Fruit fly (Drosophila melanogaster): ENCODE data around the gene CG34456.

Gene CG34456

dm6 chr3L:9338510-9338909, 23.4 kb upstream of the CG34456 start, which contains the start of gene PGRP-LC:
Gene PGRP-LC, plus strand, starts transcription at chr3L:9338810.
- TF ChIP-seq CTCF (GFP tag; optimal IDR thresholded peaks at IDR 0.05): no peak
- no peak for TF ChIP-seq danr (GFP tag; IDR thresholded peaks at IDR 0.05)
- TF ChIP-seq slp2 (GFP tag; optimal IDR thresholded peaks at IDR 0.05): no peak
- TF ChIP-seq CG6175 (GFP tag; IDR thresholded peaks at IDR 0.05): no peak
- no peak for TF ChIP-seq CG7839 (tag; optimal IDR thresholded peaks at IDR 0.05)
- TF ChIP-seq gt (GFP tag; IDR thresholded peaks at IDR 0.05): no peak
- no peak for TF ChIP-seq CG30020 (tag; optimal IDR thresholded peaks at IDR 0.05)
- no peak for TF ChIP-seq CG11456 (GFP tag; IDR thresholded peaks at IDR 0.05)
- TF ChIP-seq CG1233 (GFP tag; optimal IDR thresholded peaks at IDR 0.05): no peak
- TF ChIP-seq ATbp (GFP tag; optimal IDR thresholded peaks at IDR 0.05): no peak

dm6 chr3L:9339021-9339420, 22.9 kb upstream of the CG34456 start:
- no peak for TF ChIP-seq ara (GFP tag; IDR thresholded peaks at IDR 0.05)
- TF ChIP-seq CG7839 (tag; optimal IDR thresholded peaks at IDR 0.05): peak; percentile 37
- TF ChIP-seq Asciz (GFP tag; optimal IDR thresholded peaks at IDR 0.05): no peak
- TF ChIP-seq CG10543 (GFP tag; optimal IDR thresholded peaks at IDR 0.05): no peak
- peak; percentile 26; the same call in 1 of the 2 replicates for TF ChIP-seq CG9932 (GFP tag; IDR thresholded peaks at IDR 0.05)
- no peak for TF ChIP-seq Spps (tag; optimal IDR thresholded peaks at IDR 0.05)
- no peak for TF ChIP-seq Dek (tag; optimal IDR thresholded peaks at IDR 0.05)
- TF ChIP-seq dimm (GFP tag; IDR thresholded peaks at IDR 0.05): no peak
- TF ChIP-seq maf-S (GFP tag; optimal IDR thresholded peaks at IDR 0.05): no peak
- no peak for TF ChIP-seq CG4424 (GFP tag; optimal IDR thresholded peaks at IDR 0.05)
- TF ChIP-seq tgo (GFP tag; IDR thresholded peaks at IDR 0.05): no peak
- 0 out of 2 replicates have a peak, but pooled peaks have one; percentile 25 for TF ChIP-seq Rfx (GFP tag; IDR thresholded peaks at IDR 0.05)
- TF ChIP-seq row (GFP tag; IDR thresholded peaks at IDR 0.05): peak; percentile 56
- no peak for TF ChIP-seq Fer2 (tag; optimal IDR thresholded peaks at IDR 0.05)
- TF ChIP-seq ci (GFP tag; IDR thresholded peaks at IDR 0.05): no peak
- no peak for TF ChIP-seq CG12299 (tag; optimal IDR thresholded peaks at IDR 0.05)
- no peak for TF ChIP-seq jigr1 (GFP tag; IDR thresholded peaks at IDR 0.05)
- TF ChIP-seq CG12942 (GFP tag; optimal IDR thresholded peaks at IDR 0.05): no peak
- TF ChIP-seq sens-2 (GFP tag; IDR thresholded peaks at IDR 0.05): no peak
- no peak for TF ChIP-seq en (GFP tag; optimal IDR thresholded peaks at IDR 0.05)
- TF ChIP-seq ken (GFP tag; IDR thresholded peaks at IDR 0.05): no peak
- TF ChIP-seq Med (GFP tag): peak; percentile 79
- TF ChIP-seq CG16815 (GFP tag; optimal IDR thresholded peaks at IDR 0.05): no peak
- peak; percentile 43 for TF ChIP-seq slbo (GFP tag; IDR thresholded peaks at IDR 0.05)
- no peak for TF ChIP-seq al (GFP tag; IDR thresholded peaks at IDR 0.05)
- no peak for TF ChIP-seq B-H2 (GFP tag; optimal IDR thresholded peaks at IDR 0.05)
- no peak for TF ChIP-seq vvl (GFP tag; IDR thresholded peaks at IDR 0.05)
- no peak for TF ChIP-seq pb (GFP tag; optimal IDR thresholded peaks at IDR 0.05)
- no peak for TF ChIP-seq gro (GFP tag; optimal IDR thresholded peaks at IDR 0.05)
- TF ChIP-seq lilli (GFP tag; optimal IDR thresholded peaks at IDR 0.05): peak; percentile 24
- TF ChIP-seq CG10565 (GFP tag; optimal IDR thresholded peaks at IDR 0.05): no peak
- TF ChIP-seq CG1792 (GFP tag; optimal IDR thresholded peaks at IDR 0.05): no peak
- no peak for TF ChIP-seq H15 (GFP tag; IDR thresholded peaks at IDR 0.05)
- no peak for TF ChIP-seq jing (GFP tag; optimal IDR thresholded peaks at IDR 0.05)
- no peak for TF ChIP-seq CG15011 (GFP tag; optimal IDR thresholded peaks at IDR 0.05)
- TF ChIP-seq CG9797 (GFP tag; optimal IDR thresholded peaks at IDR 0.05): no peak
- TF ChIP-seq Chrac-16 (GFP tag; optimal IDR thresholded peaks at IDR 0.05): no peak
- no peak for TF ChIP-seq CG32772 (GFP tag; IDR thresholded peaks at IDR 0.05)
- peak; percentile 21 for TF ChIP-seq D19A (tag; optimal IDR thresholded peaks at IDR 0.05)
- TF ChIP-seq CG10147 (GFP tag; optimal IDR thresholded peaks at IDR 0.05): no peak
- TF ChIP-seq Xrp1 (GFP tag; IDR thresholded peaks at IDR 0.05): no peak
- no peak for TF ChIP-seq ab (GFP tag; optimal IDR thresholded peaks at IDR 0.05)
- TF ChIP-seq CG7745 (tag; optimal IDR thresholded peaks at IDR 0.05): no peak
- no peak for TF ChIP-seq Max (GFP tag; optimal IDR thresholded peaks at IDR 0.05)

Measured in whole organism, embryonic.